Worm (Caenorhabditis elegans) whole organism, late embryonic: Measurements from ENCODE around the gene ZK970.8.

Experiments used
- ama-1 ChIP-seq: fragments of 150-350 bp; optimal IDR thresholded peaks from 2 replicates; lab custom pipeline; 2014
- ceh-30 ChIP-seq: fragments of 150-350 bp; optimal IDR thresholded peaks from 2 replicates; lab custom pipeline; 2014; ENCODE audit warnings: missing biosample characterization, missing genetic modification characterization
- fkh-6 ChIP-seq: sonication (generic microtip); optimal IDR thresholded peaks from 2 replicates; lab custom pipeline; 2016; ENCODE audit warnings: missing genetic modification characterization, missing compliant biosample characterization
- hlh-15 ChIP-seq: sonication (generic microtip); optimal IDR thresholded peaks from 2 replicates; lab custom pipeline; 2016; ENCODE audit warnings: missing genetic modification characterization, missing compliant biosample characterization
- lin-11 ChIP-seq: fragments of 200-800 bp; sonication (Bioruptor generic); optimal IDR thresholded peaks from 2 replicates; lab custom pipeline; 2018; ENCODE audit warnings: mild to moderate bottlenecking, missing genetic modification characterization, missing compliant biosample characterization
- nfya-1 ChIP-seq: sonication (generic microtip); optimal IDR thresholded peaks from 2 replicates; lab custom pipeline; 2017; ENCODE audit warnings: missing genetic modification characterization, mild to moderate bottlenecking, missing compliant biosample characterization, antibody characterized with exemption, moderate library complexity
- sox-4 ChIP-seq: sonication (generic microtip); optimal IDR thresholded peaks from 2 replicates; lab custom pipeline; 2017; ENCODE audit warnings: mild to moderate bottlenecking, missing genetic modification characterization, inconsistent platforms, missing compliant biosample characterization
- unc-55 ChIP-seq: sonication (generic microtip); optimal IDR thresholded peaks from 2 replicates; lab custom pipeline; 2017; ENCODE audit warnings: missing biosample characterization, missing genetic modification reagents, missing genetic modification characterization

- TF ChIP-seq hlh-15 (tag; lab: Kevin White, UChicago), result no peak
- TF ChIP-seq ceh-30 (tag; lab: Kevin White, UChicago), result no peak
- TF ChIP-seq fkh-6 (tag; lab: Kevin White, UChicago), result no peak
- TF ChIP-seq ama-1 (lab: Kevin White, UChicago), result no peak
- no peak for TF ChIP-seq sox-4 (tag; lab: Kevin White, UChicago)
- TF ChIP-seq unc-55, result no peak
- TF ChIP-seq nfya-1 (tag; lab: Kevin White, UChicago), result no peak
- TF ChIP-seq lin-11, result no peak
These were observed 5.8 kb downstream of the ZK970.8 start, which contains the start of gene idpp-8 for ce11 chrII:10315252-10315651.
